Worm (Caenorhabditis elegans) whole organism, mixed stage, embryonic: ENCODE measurements around the gene srh-180.

Experiments used
- lin-13 ChIP-seq: fragments of 150-350 bp; optimal IDR thresholded peaks from 2 replicates; lab custom pipeline; 2014; ENCODE audit warnings: missing biosample characterization, missing genetic modification characterization
- mab-5 ChIP-seq: fragments of 150-350 bp; optimal IDR thresholded peaks from 2 replicates; lab custom pipeline; 2014; ENCODE audit warnings: missing biosample characterization, missing genetic modification characterization
- nhr-12 ChIP-seq: fragments of 150-350 bp; optimal IDR thresholded peaks from 2 replicates; lab custom pipeline; 2014; ENCODE audit warnings: missing biosample characterization, missing genetic modification characterization
- unc-120 ChIP-seq: sonication (generic microtip); optimal IDR thresholded peaks from 2 replicates; lab custom pipeline; 2017; ENCODE audit warnings: missing genetic modification characterization, missing compliant biosample characterization; ENCODE audit not compliant: poor library complexity, severe bottlenecking
- unc-62 ChIP-seq: fragments of 150-350 bp; optimal IDR thresholded peaks from 2 replicates; lab custom pipeline; 2014; ENCODE audit warnings: missing biosample characterization, missing genetic modification reagents, missing genetic modification characterization
- zip-8 ChIP-seq: fragments of 150-350 bp; optimal IDR thresholded peaks from 2 replicates; lab custom pipeline; 2014; ENCODE audit warnings: missing biosample characterization, missing genetic modification characterization

DNA sequence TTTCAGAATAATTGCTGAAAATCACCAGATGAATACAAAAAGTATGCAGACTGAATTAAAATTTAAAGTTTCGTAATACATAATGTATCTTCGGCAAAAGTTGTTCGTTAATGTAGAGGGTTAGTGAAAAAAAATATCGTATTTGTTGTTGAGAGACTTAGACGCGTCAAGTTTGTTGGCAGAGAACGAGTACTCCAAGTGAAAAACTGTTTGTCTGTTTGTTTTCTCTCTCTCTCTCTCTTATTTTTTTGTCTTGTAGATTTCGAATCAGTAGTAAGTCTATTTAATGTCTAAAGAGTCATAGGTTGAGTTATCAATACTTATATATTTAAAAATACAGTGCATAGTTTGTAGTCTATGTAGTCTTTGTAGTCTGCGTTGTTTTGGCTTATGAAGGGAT is 47.8 kb upstream of the srh-180 start, which contains the start of the genes fbxa-2 and T13F3.8:
- TF ChIP-seq mab-5 (tag; lab: Kevin White, UChicago): no peak
- TF ChIP-seq unc-120 (tag; lab: Kevin White, UChicago): no peak
- no peak for TF ChIP-seq zip-8
- no peak for TF ChIP-seq lin-13 (tag; lab: Kevin White, UChicago)
- TF ChIP-seq unc-62 (GFP tag; lab: Kevin White, UChicago): no peak
- no peak for TF ChIP-seq nhr-12 (tag; lab: Kevin White, UChicago)
